Fruit fly (Drosophila melanogaster) whole organism, prepupa: Measurements from ENCODE around the gene spir.
A peak's percentile ranks its signal among the peaks of the same experiment; 100 is the strongest.

Experiments
- Blimp-1 ChIP-seq: fragments of 200-800 bp; sonication (Bioruptor generic); optimal IDR thresholded peaks from 3 replicates; lab custom pipeline; 2017; ENCODE audit warnings: missing biosample characterization, missing genetic modification characterization, mild to moderate bottlenecking, moderate library complexity, missing genetic modification reagents
- CG10631 ChIP-seq: fragments of 200-800 bp; sonication (Bioruptor generic); optimal IDR thresholded peaks from 2 replicates; lab custom pipeline; 2016; ENCODE audit warnings: missing biosample characterization, missing genetic modification characterization
- CG10669 ChIP-seq: fragments of 200-800 bp; sonication (Bioruptor generic); optimal IDR thresholded peaks from 3 replicates; lab custom pipeline; 2018; ENCODE audit warnings: missing biosample characterization, mild to moderate bottlenecking, missing genetic modification characterization, moderate library complexity
- CG11294 ChIP-seq: fragments of 200-800 bp; sonication (Bioruptor generic); IDR thresholded peaks from 2 replicates; pipeline ENCODE4 v1.3.6; 2022; ENCODE audit warnings: missing biosample characterization, missing genetic modification characterization
- CG11762 ChIP-seq: fragments of 200-800 bp; sonication (Bioruptor generic); optimal IDR thresholded peaks from 3 replicates; lab custom pipeline; 2016; ENCODE audit warnings: missing biosample characterization, missing genetic modification characterization; ENCODE audit not compliant: insufficient read depth
- CG11902 ChIP-seq: fragments of 200-800 bp; sonication (Bioruptor generic); optimal IDR thresholded peaks from 3 replicates; lab custom pipeline; 2016; ENCODE audit warnings: missing biosample characterization, missing genetic modification characterization
- CG15336 ChIP-seq: fragments of 200-800 bp; sonication (Bioruptor generic); IDR thresholded peaks from 2 replicates; pipeline ENCODE4 v1.3.6; 2022; ENCODE audit warnings: missing biosample characterization, missing genetic modification characterization
- CG1621 ChIP-seq: fragments of 200-800 bp; sonication (Bioruptor generic); optimal IDR thresholded peaks from 3 replicates; lab custom pipeline; 2018; ENCODE audit warnings: missing biosample characterization, mild to moderate bottlenecking, missing genetic modification characterization
- CG3032 ChIP-seq: fragments of 200-800 bp; optimal IDR thresholded peaks from 2 replicates; lab custom pipeline; 2019; ENCODE audit warnings: missing biosample characterization, mild to moderate bottlenecking, missing genetic modification characterization, moderate library complexity
- CG32006 ChIP-seq: fragments of 200-800 bp; sonication (Bioruptor generic); optimal IDR thresholded peaks from 3 replicates; lab custom pipeline; 2017; ENCODE audit warnings: missing biosample characterization, mild to moderate bottlenecking, missing genetic modification characterization
- CG3919 ChIP-seq: fragments of 200-800 bp; sonication (Bioruptor generic); optimal IDR thresholded peaks from 3 replicates; lab custom pipeline; 2016; ENCODE audit warnings: missing biosample characterization, missing genetic modification characterization
- CG4318 ChIP-seq: fragments of 200-800 bp; sonication (Bioruptor generic); optimal IDR thresholded peaks from 3 replicates; lab custom pipeline; 2017; ENCODE audit warnings: missing biosample characterization, mild to moderate bottlenecking, missing genetic modification characterization
- CG6163 ChIP-seq: fragments of 200-800 bp; sonication (Bioruptor generic); IDR thresholded peaks from 3 replicates; pipeline ENCODE4 v1.3.6; 2022; ENCODE audit warnings: missing biosample characterization, missing genetic modification characterization
- CG6276 ChIP-seq: fragments of 200-800 bp; sonication (Bioruptor generic); optimal IDR thresholded peaks from 2 replicates; lab custom pipeline; 2017; ENCODE audit warnings: missing biosample characterization, mild to moderate bottlenecking, missing genetic modification characterization
- CG6792 ChIP-seq: fragments of 200-800 bp; sonication (Bioruptor generic); optimal IDR thresholded peaks from 3 replicates; lab custom pipeline; 2016; ENCODE audit warnings: missing biosample characterization, missing genetic modification characterization
- CG7368 ChIP-seq: fragments of 200-800 bp; sonication (Bioruptor generic); optimal IDR thresholded peaks from 3 replicates; lab custom pipeline; 2016; ENCODE audit warnings: missing biosample characterization, missing genetic modification characterization
- CG8119 ChIP-seq: fragments of 200-800 bp; sonication (Bioruptor generic); IDR thresholded peaks from 3 replicates; pipeline ENCODE4 v1.3.6; 2022; ENCODE audit warnings: missing biosample characterization, missing genetic modification characterization
- CG8632 ChIP-seq: fragments of 200-800 bp; sonication (Bioruptor generic); optimal IDR thresholded peaks from 3 replicates; lab custom pipeline; 2016; ENCODE audit warnings: missing biosample characterization, missing genetic modification characterization
- Eip75B ChIP-seq: fragments of 200-800 bp; sonication (Bioruptor generic); optimal IDR thresholded peaks from 3 replicates; lab custom pipeline; 2016; ENCODE audit warnings: missing biosample characterization, missing genetic modification characterization
- Eip78C ChIP-seq: fragments of 200-800 bp; sonication (Bioruptor generic); peaks from one replicate; lab custom pipeline; 2016; ENCODE audit warnings: missing biosample characterization, missing genetic modification characterization
- Ets96B ChIP-seq: fragments of 200-800 bp; optimal IDR thresholded peaks from 2 replicates; lab custom pipeline; 2019; ENCODE audit warnings: missing biosample characterization, mild to moderate bottlenecking, missing genetic modification characterization, moderate library complexity
- Gug ChIP-seq: fragments of 200-800 bp; sonication (Bioruptor generic); IDR thresholded peaks from 2 replicates; pipeline ENCODE4 v1.3.6; 2022; ENCODE audit warnings: missing biosample characterization, missing genetic modification characterization
- Hr39 ChIP-seq: fragments of 200-800 bp; sonication (Bioruptor generic); optimal IDR thresholded peaks from 2 replicates; lab custom pipeline; 2016; ENCODE audit warnings: missing biosample characterization, missing genetic modification characterization
- Hr4 ChIP-seq: fragments of 200-800 bp; sonication (Bioruptor generic); optimal IDR thresholded peaks from 3 replicates; lab custom pipeline; 2016; ENCODE audit warnings: missing biosample characterization, missing genetic modification characterization
- Lpt ChIP-seq: fragments of 200-800 bp; sonication (Bioruptor generic); optimal IDR thresholded peaks from 3 replicates; lab custom pipeline; 2016; ENCODE audit warnings: missing biosample characterization, missing genetic modification characterization
- Met ChIP-seq: fragments of 200-800 bp; sonication (Bioruptor generic); optimal IDR thresholded peaks from 3 replicates; lab custom pipeline; 2016; ENCODE audit warnings: missing biosample characterization, missing genetic modification characterization
- OdsH ChIP-seq: fragments of 200-800 bp; sonication (Bioruptor generic); optimal IDR thresholded peaks from 3 replicates; lab custom pipeline; 2016; ENCODE audit warnings: missing biosample characterization, missing genetic modification characterization
- Smox ChIP-seq: fragments of 200-800 bp; sonication (Bioruptor generic); optimal IDR thresholded peaks from 3 replicates; lab custom pipeline; 2016; ENCODE audit warnings: missing biosample characterization, missing genetic modification characterization
- Sox102F ChIP-seq: fragments of 200-800 bp; sonication (Bioruptor generic); optimal IDR thresholded peaks from 2 replicates; lab custom pipeline; 2016; ENCODE audit warnings: missing biosample characterization, mild to moderate bottlenecking, missing genetic modification characterization
- Sox14 ChIP-seq: fragments of 200-800 bp; sonication (Bioruptor generic); optimal IDR thresholded peaks from 3 replicates; lab custom pipeline; 2016; ENCODE audit warnings: missing biosample characterization, missing genetic modification characterization
- achi ChIP-seq: fragments of 200-800 bp; sonication (Bioruptor generic); optimal IDR thresholded peaks from 3 replicates; lab custom pipeline; 2016; ENCODE audit warnings: missing biosample characterization, missing genetic modification characterization
- acj6 ChIP-seq: fragments of 200-800 bp; sonication (Bioruptor generic); optimal IDR thresholded peaks from 3 replicates; lab custom pipeline; 2016; ENCODE audit warnings: missing biosample characterization, missing genetic modification characterization
- cyc ChIP-seq: fragments of 200-800 bp; sonication (Bioruptor generic); optimal IDR thresholded peaks from 3 replicates; lab custom pipeline; 2016; ENCODE audit warnings: missing biosample characterization, missing genetic modification characterization
- dac ChIP-seq: fragments of 200-800 bp; sonication (Bioruptor generic); optimal IDR thresholded peaks from 2 replicates; lab custom pipeline; 2017; ENCODE audit warnings: missing biosample characterization, mild to moderate bottlenecking, missing genetic modification characterization
- dsx ChIP-seq: fragments of 200-800 bp; optimal IDR thresholded peaks from 3 replicates; lab custom pipeline; 2019; ENCODE audit warnings: missing biosample characterization, mild to moderate bottlenecking, missing genetic modification characterization, moderate library complexity; ENCODE audit not compliant: poor library complexity, severe bottlenecking
- eg ChIP-seq: fragments of 200-800 bp; sonication (Bioruptor generic); IDR thresholded peaks from 3 replicates; pipeline ENCODE4 v1.3.6; 2022; ENCODE audit warnings: missing biosample characterization, missing genetic modification characterization
- esn ChIP-seq: fragments of 200-800 bp; sonication (Bioruptor generic); optimal IDR thresholded peaks from 2 replicates; lab custom pipeline; 2016; ENCODE audit warnings: missing biosample characterization, mild to moderate bottlenecking, missing genetic modification characterization, moderate library complexity
- fd59A ChIP-seq: fragments of 200-800 bp; sonication (Bioruptor generic); optimal IDR thresholded peaks from 2 replicates; lab custom pipeline; 2017; ENCODE audit warnings: missing biosample characterization, mild to moderate bottlenecking, missing genetic modification characterization, missing genetic modification reagents
- fkh ChIP-seq: fragments of 200-800 bp; sonication (Bioruptor generic); optimal IDR thresholded peaks from 3 replicates; lab custom pipeline; 2017; ENCODE audit warnings: missing biosample characterization, mild to moderate bottlenecking, missing genetic modification characterization, moderate library complexity
- net ChIP-seq: fragments of 200-800 bp; sonication (Bioruptor generic); optimal IDR thresholded peaks from 3 replicates; lab custom pipeline; 2016; ENCODE audit warnings: missing biosample characterization, missing genetic modification characterization
- pdm3 ChIP-seq: fragments of 200-800 bp; sonication (Bioruptor generic); optimal IDR thresholded peaks from 3 replicates; lab custom pipeline; 2016; ENCODE audit warnings: missing biosample characterization, missing genetic modification characterization
- salr ChIP-seq, 2 experiments: fragments of 200-800 bp; sonication (Bioruptor generic); optimal IDR thresholded peaks; 3 replicates each; lab custom pipeline; 2016 to 2018; ENCODE audit warnings: missing biosample characterization in 2 of 2, missing genetic modification characterization in 2 of 2, mild to moderate bottlenecking in 1 of 2
- spab ChIP-seq: fragments of 200-800 bp; sonication (Bioruptor generic); optimal IDR thresholded peaks from 2 replicates; lab custom pipeline; 2017; ENCODE audit warnings: missing biosample characterization, mild to moderate bottlenecking, missing genetic modification characterization, missing genetic modification reagents
- svp ChIP-seq: fragments of 200-800 bp; sonication (Bioruptor generic); peaks from one replicate; lab custom pipeline; 2016; ENCODE audit warnings: missing biosample characterization, missing genetic modification characterization
- vri ChIP-seq: fragments of 200-800 bp; sonication (Bioruptor generic); optimal IDR thresholded peaks from 3 replicates; lab custom pipeline; 2016; ENCODE audit warnings: missing biosample characterization, mild to moderate bottlenecking, missing genetic modification characterization

Gene spir

DNA sequence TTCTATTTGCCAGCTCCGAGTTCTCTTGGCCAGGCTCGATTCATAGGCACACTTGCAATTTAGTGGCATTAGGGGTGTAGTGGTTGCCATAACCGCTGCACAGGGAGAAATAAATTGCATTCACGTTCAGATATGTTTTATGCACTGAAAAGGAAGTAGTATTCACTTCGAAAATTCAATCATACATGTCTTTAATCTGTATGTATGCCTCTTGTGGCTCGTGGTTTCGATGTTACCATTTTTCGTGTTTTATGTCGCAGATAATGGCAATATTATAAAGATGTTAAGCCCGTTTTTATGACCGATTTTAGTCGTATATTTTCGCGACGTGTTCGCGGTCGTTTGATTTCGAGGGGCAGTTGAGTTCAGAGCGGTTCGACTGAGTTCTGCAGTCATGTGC, 17.6 kb downstream of the spir start (continued):
- no peak for TF ChIP-seq CG1621
- peak; percentile 66; the same call in 2 of the 3 replicates for TF ChIP-seq eg
- TF ChIP-seq CG10631 (GFP tag; lab: Kevin White, UChicago) = peak; percentile 25
- TF ChIP-seq CG4318 (GFP tag; lab: Kevin White, UChicago) = peak; percentile 34
- no peak for TF ChIP-seq Sox102F (GFP tag; lab: Kevin White, UChicago)
- TF ChIP-seq, all 60 proteins: peak for 12

dm6 chr2L:20329612-20330011, 18.6 kb downstream of the spir start:
- TF ChIP-seq svp (peak; percentile 68), CG6163 (no peak)
- TF ChIP-seq, all 60 proteins: peak for 1

DNA sequence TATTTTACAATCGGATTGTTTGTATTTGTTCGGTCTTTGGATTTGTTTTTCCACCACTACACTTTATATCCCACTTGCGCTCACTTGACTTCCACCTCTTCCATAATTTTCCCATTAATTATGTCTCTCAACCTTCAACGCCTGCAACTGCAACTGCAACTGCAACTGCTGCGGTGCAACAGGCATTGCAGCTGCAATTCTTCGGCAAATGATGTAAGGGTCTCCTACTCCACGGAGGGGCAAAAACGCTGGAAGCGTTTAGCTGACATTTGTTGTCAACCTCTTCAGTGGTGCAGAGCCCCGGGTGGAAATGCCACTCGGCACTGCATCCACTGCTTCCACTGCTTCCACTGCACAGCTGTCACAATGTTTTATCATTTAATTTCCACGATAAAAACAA, 22.0 kb downstream of the spir start:
- TF ChIP-seq net (GFP tag; lab: Kevin White, UChicago) = no peak
- peak; percentile 21 for TF ChIP-seq Eip78C (GFP tag; lab: Kevin White, UChicago)
- TF ChIP-seq CG7368 (GFP tag; lab: Kevin White, UChicago) = no peak
- TF ChIP-seq CG10631 (GFP tag; lab: Kevin White, UChicago) = no peak

DNA sequence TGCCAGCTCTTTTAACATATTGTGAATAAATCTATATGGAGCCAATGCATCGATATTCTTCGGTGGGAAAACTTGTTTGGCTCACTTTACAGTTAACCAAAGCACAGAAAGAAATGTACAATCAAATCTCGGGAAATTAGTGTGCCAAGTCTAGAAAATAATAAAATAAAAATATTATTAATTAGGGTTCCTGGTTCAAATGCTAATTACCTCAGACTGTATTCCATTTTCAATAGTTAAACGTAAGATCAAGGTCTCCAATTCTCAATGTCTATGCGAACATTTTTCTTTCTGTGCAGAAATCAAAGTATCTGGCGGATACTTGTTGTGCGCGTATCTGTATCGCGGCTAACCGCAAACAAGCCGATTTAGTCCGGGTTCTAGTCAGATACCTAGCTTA, 23.9 kb downstream of the spir start:
- TF ChIP-seq CG7368 (GFP tag; lab: Kevin White, UChicago) = no peak
- peak; percentile 40 for TF ChIP-seq CG10669
- TF ChIP-seq fd59A = no peak
- TF ChIP-seq CG3032 (tag; lab: Kevin White, UChicago) = peak; percentile 35
- no peak for TF ChIP-seq Eip75B
- TF ChIP-seq dsx (GFP tag; lab: Kevin White, UChicago) = peak; percentile 31
- TF ChIP-seq CG11294 (GFP tag; lab: Robert Waterston, UW) = peak; percentile 63
- TF ChIP-seq Gug (GFP tag; lab: Robert Waterston, UW) = peak; percentile 68
- TF ChIP-seq Ets96B (tag; lab: Kevin White, UChicago) = peak; percentile 32
- TF ChIP-seq fkh (GFP tag; lab: Kevin White, UChicago) = no peak
- no peak for TF ChIP-seq Blimp-1 (GFP tag; lab: Kevin White, UChicago)
- peak; percentile 69 for TF ChIP-seq net (GFP tag; lab: Kevin White, UChicago)
- peak; percentile 92 for TF ChIP-seq CG15336 (GFP tag; lab: Robert Waterston, UW)
- TF ChIP-seq achi (GFP tag; lab: Kevin White, UChicago) = peak; percentile 71
- peak; percentile 7 for TF ChIP-seq esn
- TF ChIP-seq Sox102F (GFP tag; lab: Kevin White, UChicago) = no peak
- peak; percentile 29 for TF ChIP-seq Sox14 (GFP tag; lab: Kevin White, UChicago)
- TF ChIP-seq acj6 = peak; percentile 57
- TF ChIP-seq Met (GFP tag; lab: Kevin White, UChicago) = no peak
- TF ChIP-seq pdm3 (GFP tag; lab: Kevin White, UChicago) = peak; percentile 40
- peak; percentile 26 for TF ChIP-seq CG11762
- peak; percentile 20 for TF ChIP-seq spab (GFP tag; lab: Kevin White, UChicago)
- TF ChIP-seq dac (GFP tag; lab: Kevin White, UChicago) = peak; percentile 62
- TF ChIP-seq CG6276 = peak; percentile 76
- TF ChIP-seq CG4318 (GFP tag; lab: Kevin White, UChicago) = peak; percentile 72
- peak; percentile 86 for TF ChIP-seq CG8119
- TF ChIP-seq CG10631 (GFP tag; lab: Kevin White, UChicago) = peak; percentile 73
- TF ChIP-seq Hr4 = peak; percentile 63
- peak; percentile 60 for TF ChIP-seq CG3919 (GFP tag; lab: Kevin White, UChicago)
- no peak for TF ChIP-seq cyc (GFP tag; lab: Kevin White, UChicago)
- peak in 1 of 2 experiments; percentile 69 for TF ChIP-seq salr (GFP tag; optimal IDR thresholded peaks at IDR 0.05; lab: Kevin White, UChicago)
- peak; percentile 48 for TF ChIP-seq CG8632 (GFP tag; lab: Kevin White, UChicago)
- TF ChIP-seq Lpt (GFP tag; lab: Kevin White, UChicago) = peak; percentile 71
- peak; percentile 75 for TF ChIP-seq OdsH (GFP tag; lab: Kevin White, UChicago)
- TF ChIP-seq vri (GFP tag; lab: Kevin White, UChicago) = no peak
- peak; percentile 84 for TF ChIP-seq Eip78C (GFP tag; lab: Kevin White, UChicago)
- peak; percentile 76 for TF ChIP-seq CG6163
- no peak for TF ChIP-seq Hr39 (GFP tag; lab: Kevin White, UChicago)
- TF ChIP-seq CG32006 = peak; percentile 88
- TF ChIP-seq CG11902 (GFP tag; lab: Kevin White, UChicago) = no peak
- TF ChIP-seq CG6792 (GFP tag; lab: Kevin White, UChicago) = peak; percentile 32
- no peak for TF ChIP-seq Smox (GFP tag; lab: Kevin White, UChicago)
